Worm (Caenorhabditis elegans): ENCODE data around the gene gei-3.

DNA sequence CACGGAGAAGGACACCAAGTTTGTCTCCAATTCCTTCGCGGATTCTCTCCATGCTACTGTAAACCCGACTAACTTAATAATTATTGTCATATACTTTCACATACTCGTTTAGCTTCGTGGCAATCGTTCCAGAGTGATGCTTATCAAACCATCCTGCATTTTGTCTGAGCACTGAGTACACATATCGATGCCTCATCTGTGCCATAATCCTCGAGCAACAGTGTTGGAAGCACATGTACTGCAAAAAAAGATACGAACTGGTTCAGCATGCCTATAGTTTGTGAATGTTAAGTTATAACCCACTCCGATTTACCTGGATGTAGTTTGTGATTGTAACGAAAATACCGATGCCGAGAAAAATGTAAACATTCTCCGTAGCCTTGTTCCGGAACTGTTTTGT is 58.4 kb downstream of the gei-3 start:
- TF ChIP-seq cog-1 (tag; optimal IDR thresholded peaks at IDR 0.05) (no peak), ref-1 (GFP tag; conservative IDR thresholded peaks at IDR 0.05) (no peak), med-1 (GFP tag; optimal IDR thresholded peaks at IDR 0.05; ENCODE audit: insufficient read depth) (no peak), flt-1 (GFP tag; IDR thresholded peaks at IDR 0.05) (no peak)
